Worm (Caenorhabditis elegans) whole organism, L4 larva: Measurements from ENCODE around the gene abhd-12.

ENCODE experiments used
- ama-1 ChIP-seq: fragments of 150-350 bp; optimal IDR thresholded peaks from 2 replicates; lab custom pipeline; 2014; ENCODE audit warnings: inconsistent platforms, mixed read lengths
- daf-12 ChIP-seq: fragments of 150-350 bp; optimal IDR thresholded peaks from 2 replicates; lab custom pipeline; 2014; ENCODE audit warnings: missing biosample characterization, missing genetic modification reagents, missing genetic modification characterization
- dmd-9 ChIP-seq: fragments of 200-800 bp; sonication (Bioruptor generic); IDR thresholded peaks from 2 replicates; pipeline ENCODE4 v1.3.6; 2022; ENCODE audit warnings: missing genetic modification reagents, missing genetic modification characterization, missing compliant biosample characterization
- egl-27 ChIP-seq: sonication (generic microtip); optimal IDR thresholded peaks from 3 replicates; lab custom pipeline; 2017; ENCODE audit warnings: missing biosample characterization, missing genetic modification reagents, missing genetic modification characterization
- lin-39 ChIP-seq: fragments of 150-350 bp; optimal IDR thresholded peaks from 2 replicates; lab custom pipeline; 2014; ENCODE audit warnings: missing biosample characterization, missing genetic modification reagents, missing genetic modification characterization
- saeg-2 ChIP-seq: fragments of 200-800 bp; sonication (Bioruptor generic); IDR thresholded peaks from 2 replicates; pipeline ENCODE4 v1.3.6; 2022; ENCODE audit warnings: missing genetic modification reagents, missing genetic modification characterization, missing compliant biosample characterization

DNA sequence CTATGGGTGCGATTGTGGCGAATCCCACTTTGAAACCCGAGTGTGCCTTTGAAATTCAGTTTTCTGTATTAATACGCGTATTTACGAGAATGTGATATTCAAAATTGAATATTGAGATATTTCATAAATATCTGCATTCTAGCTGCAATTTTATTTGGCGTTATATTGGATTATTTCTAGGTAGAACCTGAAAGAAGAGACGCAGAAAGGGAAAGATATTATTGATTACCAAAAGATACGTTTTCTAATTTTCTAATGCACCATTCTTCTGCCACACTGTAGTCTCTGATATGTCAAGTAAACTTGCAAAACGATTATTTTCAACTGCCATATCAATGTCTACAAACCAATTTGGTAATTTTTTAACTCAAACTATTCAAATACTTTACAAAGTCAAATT, 38.4 kb downstream of the abhd-12 start, which contains the start of gene ech-3:
- no peak for TF ChIP-seq ama-1 (lab: Kevin White, UChicago)
- no peak for TF ChIP-seq daf-12
- no peak for TF ChIP-seq egl-27 (tag; lab: Kevin White, UChicago)
- TF ChIP-seq dmd-9 = no peak
- TF ChIP-seq lin-39 (tag; lab: Kevin White, UChicago) = no peak
- no peak for TF ChIP-seq saeg-2 (GFP tag; lab: Robert Waterston, UW)
